Worm (Caenorhabditis elegans) whole organism, late embryonic: ENCODE data around the gene F40A3.6.

Experiments
- ama-1 ChIP-seq: fragments of 150-350 bp; optimal IDR thresholded peaks from 2 replicates; lab custom pipeline; 2014
- ceh-22 ChIP-seq: sonication (generic microtip); optimal IDR thresholded peaks from 2 replicates; lab custom pipeline; 2017; ENCODE audit warnings: missing biosample characterization, missing genetic modification characterization
- hlh-30 ChIP-seq: sonication (generic microtip); optimal IDR thresholded peaks from 2 replicates; lab custom pipeline; 2017; ENCODE audit warnings: antibody characterized with exemption, missing genetic modification characterization, missing compliant biosample characterization; ENCODE audit not compliant: insufficient read depth
- ref-2 ChIP-seq: sonication (generic microtip); optimal IDR thresholded peaks from 2 replicates; lab custom pipeline; 2016; ENCODE audit warnings: missing genetic modification characterization, missing compliant biosample characterization
- unc-42 ChIP-seq: sonication (generic microtip); optimal IDR thresholded peaks from 2 replicates; lab custom pipeline; 2016; ENCODE audit warnings: missing genotype, missing genetic modification characterization, missing compliant biosample characterization

DNA sequence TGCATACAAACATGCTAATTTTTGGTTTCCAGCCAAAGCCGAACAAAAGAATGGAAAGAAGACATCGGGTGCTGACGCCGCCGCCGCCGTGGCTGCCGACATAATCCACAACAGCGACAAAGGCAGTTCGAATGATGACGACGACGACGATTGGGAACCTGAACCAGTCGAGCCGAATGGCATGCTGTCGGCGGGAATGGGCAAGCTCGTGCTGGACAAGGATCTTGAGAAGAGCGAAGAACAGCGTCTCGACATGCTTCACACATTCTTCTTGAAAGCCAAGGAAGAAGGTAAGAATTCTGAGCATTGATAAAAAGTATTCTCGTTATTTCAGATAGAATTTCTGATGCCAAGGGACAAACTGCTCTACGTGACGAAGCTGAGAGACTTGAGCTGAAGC is 37.0 kb downstream of the F40A3.6 start:
- no peak for TF ChIP-seq hlh-30 (tag; lab: Kevin White, UChicago)
- no peak for TF ChIP-seq ref-2 (tag; lab: Kevin White, UChicago)
- no peak for TF ChIP-seq unc-42 (tag; lab: Kevin White, UChicago)
- no peak for TF ChIP-seq ceh-22
- TF ChIP-seq ama-1 (lab: Kevin White, UChicago), result no peak
